Fruit fly (Drosophila melanogaster) whole organism, embryonic: ENCODE results near the gene nesd.

ENCODE experiments used
- B-H2 ChIP-seq: fragments of 200-800 bp; sonication (Bioruptor generic); optimal IDR thresholded peaks from 2 replicates; lab custom pipeline; 2018; ENCODE audit warnings: missing biosample characterization, mild to moderate bottlenecking, missing genetic modification characterization
- CG11247 ChIP-seq: fragments of 200-800 bp; sonication (Bioruptor generic); IDR thresholded peaks from 2 replicates; pipeline ENCODE4 v1.3.6; 2022; ENCODE audit warnings: missing biosample characterization, missing genetic modification characterization
- CG13287 ChIP-seq: fragments of 200-800 bp; sonication (Bioruptor generic); IDR thresholded peaks from 2 replicates; pipeline ENCODE4 v1.3.6; 2022; ENCODE audit warnings: missing biosample characterization, missing genetic modification characterization; ENCODE audit not compliant: partially characterized antibody
- CG13775 ChIP-seq: fragments of 200-800 bp; sonication (Bioruptor generic); optimal IDR thresholded peaks from 3 replicates; lab custom pipeline; 2017; ENCODE audit warnings: missing biosample characterization, mild to moderate bottlenecking, missing genetic modification characterization
- CG15073 ChIP-seq: fragments of 200-800 bp; sonication (Bioruptor generic); optimal IDR thresholded peaks from 2 replicates; lab custom pipeline; 2016; ENCODE audit warnings: missing biosample characterization, missing genetic modification characterization
- CG15514 ChIP-seq: fragments of 200-800 bp; sonication (Bioruptor generic); optimal IDR thresholded peaks from 3 replicates; lab custom pipeline; 2017; ENCODE audit warnings: missing biosample characterization, missing genetic modification characterization, mild to moderate bottlenecking, moderate library complexity, missing genetic modification reagents
- CG15601 ChIP-seq: fragments of 200-800 bp; sonication (Bioruptor generic); optimal IDR thresholded peaks from 3 replicates; lab custom pipeline; 2019; ENCODE audit warnings: missing biosample characterization, mild to moderate bottlenecking, missing genetic modification characterization, moderate library complexity
- CG17385 ChIP-seq: fragments of 200-800 bp; sonication (Bioruptor generic); optimal IDR thresholded peaks from 3 replicates; lab custom pipeline; 2018; ENCODE audit warnings: missing biosample characterization, mild to moderate bottlenecking, missing genetic modification characterization
- CG17829 ChIP-seq: fragments of 200-800 bp; optimal IDR thresholded peaks from 2 replicates; lab custom pipeline; 2019; ENCODE audit warnings: missing biosample characterization, mild to moderate bottlenecking, missing genetic modification characterization, moderate library complexity
- CG18599 ChIP-seq: fragments of 200-800 bp; sonication (Bioruptor generic); optimal IDR thresholded peaks from 3 replicates; lab custom pipeline; 2017; ENCODE audit warnings: missing biosample characterization, missing genetic modification characterization, mild to moderate bottlenecking, moderate library complexity, missing genetic modification reagents
- CG2116 ChIP-seq: fragments of 200-800 bp; sonication (Bioruptor generic); optimal IDR thresholded peaks from 3 replicates; lab custom pipeline; 2018; ENCODE audit warnings: missing biosample characterization, mild to moderate bottlenecking, missing genetic modification characterization
- CG2202 ChIP-seq: fragments of 200-800 bp; sonication (Bioruptor generic); optimal IDR thresholded peaks from 2 replicates; lab custom pipeline; 2018; ENCODE audit warnings: missing biosample characterization, mild to moderate bottlenecking, missing genetic modification characterization
- CG3281 ChIP-seq: fragments of 200-800 bp; sonication (Bioruptor generic); optimal IDR thresholded peaks from 3 replicates; lab custom pipeline; 2017; ENCODE audit warnings: missing biosample characterization, mild to moderate bottlenecking, missing genetic modification characterization
- CG3995 ChIP-seq: fragments of 200-800 bp; sonication (Bioruptor generic); optimal IDR thresholded peaks from 3 replicates; lab custom pipeline; 2016; ENCODE audit warnings: missing biosample characterization, missing genetic modification characterization
- CG4617 ChIP-seq: fragments of 200-800 bp; sonication (Bioruptor generic); optimal IDR thresholded peaks from 3 replicates; lab custom pipeline; 2016; ENCODE audit warnings: missing biosample characterization, missing genetic modification characterization, borderline replicate concordance
- CG7357 ChIP-seq: fragments of 200-800 bp; sonication (Bioruptor generic); IDR thresholded peaks from 3 replicates; pipeline ENCODE4 v1.3.6; 2022; ENCODE audit warnings: missing biosample characterization, missing genetic modification characterization
- CG7928 ChIP-seq: fragments of 200-800 bp; sonication (Bioruptor generic); optimal IDR thresholded peaks from 2 replicates; lab custom pipeline; 2017; ENCODE audit warnings: missing biosample characterization, mild to moderate bottlenecking, missing genetic modification characterization
- CG8089 ChIP-seq: fragments of 200-800 bp; sonication (Bioruptor generic); optimal IDR thresholded peaks from 3 replicates; lab custom pipeline; 2016; ENCODE audit warnings: missing biosample characterization, missing genetic modification characterization
- CG8290 ChIP-seq, 3 experiments: fragments of 200-800 bp; sonication (Bioruptor generic); optimal IDR thresholded peaks; 2 replicates each; lab custom pipeline; 2016 to 2019; ENCODE audit warnings: missing biosample characterization in 3 of 3, missing genetic modification characterization in 3 of 3, mild to moderate bottlenecking in 2 of 3, moderate library complexity in 1 of 3
- CG9437 ChIP-seq: fragments of 200-800 bp; sonication (Bioruptor generic); optimal IDR thresholded peaks from 2 replicates; lab custom pipeline; 2018; ENCODE audit warnings: missing biosample characterization, mild to moderate bottlenecking, missing genetic modification characterization
- CHES-1-like ChIP-seq: fragments of 200-800 bp; sonication (Bioruptor generic); optimal IDR thresholded peaks from 2 replicates; lab custom pipeline; 2016; ENCODE audit warnings: missing biosample characterization, missing genetic modification characterization
- D ChIP-seq, 2 experiments: fragments of 200-800 bp in 1 of 2; fragments of >200 bp in 1 of 2; sonication (Bioruptor generic) in 1 of 2; optimal IDR thresholded peaks; 2 replicates in 1 of 2; 3 replicates in 1 of 2; lab custom pipeline; 2017; ENCODE audit warnings: mild to moderate bottlenecking in 1 of 2, missing biosample characterization in 1 of 2, missing genetic modification characterization in 1 of 2, missing genetic modification reagents in 1 of 2
- Dip3 ChIP-seq: fragments of 200-800 bp; sonication (Bioruptor generic); optimal IDR thresholded peaks from 3 replicates; lab custom pipeline; 2016; ENCODE audit warnings: missing biosample characterization, missing genetic modification characterization
- Ets65A ChIP-seq: fragments of 200-800 bp; sonication (Bioruptor generic); peaks from one replicate; lab custom pipeline; 2016; ENCODE audit warnings: missing biosample characterization, missing genetic modification characterization
- Fer2 ChIP-seq: fragments of 200-800 bp; sonication (Bioruptor generic); optimal IDR thresholded peaks from 2 replicates; lab custom pipeline; 2018; ENCODE audit warnings: missing biosample characterization, mild to moderate bottlenecking, missing genetic modification characterization, moderate library complexity
- Hr51 ChIP-seq, 2 experiments: fragments of 200-800 bp; sonication (Bioruptor generic); optimal IDR thresholded peaks; 2 replicates in 1 of 2; 3 replicates in 1 of 2; lab custom pipeline; 2016 to 2018; ENCODE audit warnings: missing biosample characterization in 2 of 2, missing genetic modification characterization in 2 of 2, mild to moderate bottlenecking in 1 of 2, moderate library complexity in 1 of 2
- Meics ChIP-seq: fragments of 200-800 bp; sonication (Bioruptor generic); optimal IDR thresholded peaks from 2 replicates; lab custom pipeline; 2017; ENCODE audit warnings: missing biosample characterization, mild to moderate bottlenecking, missing genetic modification characterization
- abd-A ChIP-seq: fragments of 200-800 bp; sonication (Bioruptor generic); optimal IDR thresholded peaks from 3 replicates; lab custom pipeline; 2019; ENCODE audit warnings: missing biosample characterization, mild to moderate bottlenecking, missing genetic modification characterization, moderate library complexity
- aop ChIP-seq: fragments of 200-800 bp; sonication (Bioruptor generic); IDR thresholded peaks from 2 replicates; pipeline ENCODE4 v1.3.6; 2022; ENCODE audit warnings: missing biosample characterization, missing genetic modification characterization
- chif ChIP-seq, 2 experiments: fragments of 200-800 bp; sonication (Bioruptor generic); optimal IDR thresholded peaks; 3 replicates each; lab custom pipeline; 2016; ENCODE audit warnings: missing biosample characterization in 2 of 2, missing genetic modification characterization in 2 of 2
- dmrt99B ChIP-seq: fragments of 200-800 bp; sonication (Bioruptor generic); optimal IDR thresholded peaks from 2 replicates; lab custom pipeline; 2018; ENCODE audit warnings: missing biosample characterization, mild to moderate bottlenecking, missing genetic modification characterization, moderate library complexity
- exex ChIP-seq: fragments of 200-800 bp; sonication (Bioruptor generic); optimal IDR thresholded peaks from 4 replicates; lab custom pipeline; 2018; ENCODE audit warnings: missing biosample characterization, mild to moderate bottlenecking, missing genetic modification characterization, moderate library complexity
- hb ChIP-seq: fragments of 200-800 bp; sonication (Bioruptor generic); IDR thresholded peaks from 3 replicates; pipeline ENCODE4 v1.3.6; 2022; ENCODE audit warnings: missing biosample characterization, missing genetic modification characterization; ENCODE audit not compliant: partially characterized antibody
- kay ChIP-seq: fragments of 200-800 bp; sonication (Bioruptor generic); optimal IDR thresholded peaks from 2 replicates; lab custom pipeline; 2016; ENCODE audit warnings: missing biosample characterization, missing genetic modification characterization
- lab ChIP-seq: fragments of 200-800 bp; sonication (Bioruptor generic); optimal IDR thresholded peaks from 3 replicates; lab custom pipeline; 2017; ENCODE audit warnings: missing biosample characterization, missing genetic modification characterization, mild to moderate bottlenecking, moderate library complexity, missing genetic modification reagents
- mam ChIP-seq: fragments of 200-800 bp; sonication (Bioruptor generic); optimal IDR thresholded peaks from 3 replicates; lab custom pipeline; 2016; ENCODE audit warnings: missing biosample characterization, missing genetic modification characterization
- nerfin-2 ChIP-seq: fragments of 200-800 bp; sonication (Bioruptor generic); IDR thresholded peaks from 2 replicates; pipeline ENCODE4 v1.3.6; 2022; ENCODE audit warnings: missing biosample characterization, missing genetic modification characterization; ENCODE audit not compliant: partially characterized antibody
- phol ChIP-seq: fragments of 200-800 bp; sonication (Bioruptor generic); optimal IDR thresholded peaks from 3 replicates; lab custom pipeline; 2018; ENCODE audit warnings: missing biosample characterization, mild to moderate bottlenecking, missing genetic modification characterization, moderate library complexity
- pum ChIP-seq: fragments of 200-800 bp; sonication (Bioruptor generic); optimal IDR thresholded peaks from 2 replicates; lab custom pipeline; 2016; ENCODE audit warnings: missing biosample characterization, missing genetic modification characterization
- scrt ChIP-seq: fragments of 200-800 bp; sonication (Bioruptor generic); optimal IDR thresholded peaks from 2 replicates; lab custom pipeline; 2018; ENCODE audit warnings: missing biosample characterization, mild to moderate bottlenecking, missing genetic modification characterization, moderate library complexity
- sens ChIP-seq: fragments of 200-800 bp; sonication (Bioruptor generic); peaks from one replicate; lab custom pipeline; 2016; ENCODE audit warnings: missing biosample characterization, missing genetic modification characterization
- sug ChIP-seq: fragments of 200-800 bp; optimal IDR thresholded peaks from 2 replicates; lab custom pipeline; 2019; ENCODE audit warnings: missing biosample characterization, mild to moderate bottlenecking, missing genetic modification characterization, moderate library complexity
- tap ChIP-seq: fragments of 200-800 bp; optimal IDR thresholded peaks from 3 replicates; lab custom pipeline; 2019; ENCODE audit warnings: missing biosample characterization, mild to moderate bottlenecking, missing genetic modification characterization, moderate library complexity
- tin ChIP-seq: fragments of 200-800 bp; sonication (Bioruptor generic); optimal IDR thresholded peaks from 3 replicates; lab custom pipeline; 2016; ENCODE audit warnings: missing biosample characterization, missing genetic modification characterization
- tll ChIP-seq, 2 experiments: fragments of 200-800 bp in 1 of 2; fragments of >200 bp in 1 of 2; sonication (Bioruptor generic) in 1 of 2; optimal IDR thresholded peaks; 2 replicates each; lab custom pipeline; 2017 to 2019; ENCODE audit warnings: missing biosample characterization in 2 of 2, missing genetic modification characterization in 2 of 2, mild to moderate bottlenecking in 1 of 2, moderate library complexity in 1 of 2
- vnd ChIP-seq: fragments of 200-800 bp; sonication (Bioruptor generic); IDR thresholded peaks from 3 replicates; pipeline ENCODE4 v1.3.6; 2022; ENCODE audit warnings: missing biosample characterization, missing genetic modification characterization; ENCODE audit not compliant: partially characterized antibody

nesd gene

DNA sequence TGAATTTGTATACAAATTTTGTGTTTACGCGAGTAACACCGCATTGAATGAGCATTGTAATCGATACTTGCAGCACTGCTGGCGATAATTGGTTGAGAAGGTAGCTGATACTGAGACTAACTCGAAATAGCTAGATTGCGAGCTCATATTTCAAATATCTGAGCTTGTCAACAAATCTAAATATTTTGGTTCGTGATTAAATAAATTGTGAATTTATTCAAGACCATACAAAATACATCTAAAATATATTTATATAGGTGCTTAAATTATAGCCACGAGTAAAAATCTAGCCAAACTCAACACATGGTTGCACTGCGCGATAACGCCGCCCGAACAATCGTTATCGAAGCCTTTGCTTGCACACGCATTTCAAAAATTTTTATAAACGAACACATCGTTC, at the start of gene nesd, which contains the start of gene Taf13 (continued):
- TF ChIP-seq hb (peak; percentile 55; the same call in 1 of the 3 replicates), aop (GFP tag; lab: Robert Waterston, UW) (no peak), sens (peak; percentile 87), tap (tag; lab: Kevin White, UChicago) (no peak), CG13287 (GFP tag; lab: Robert Waterston, UW) (peak; percentile 82), CG3995 (GFP tag; lab: Kevin White, UChicago) (peak; percentile 39), phol (peak; percentile 64), CG17385 (GFP tag; lab: Kevin White, UChicago) (peak; percentile 16), nerfin-2 (GFP tag; lab: Robert Waterston, UW) (peak; percentile 64), CG13775 (GFP tag; lab: Kevin White, UChicago) (peak; percentile 52), Ets65A (GFP tag; lab: Kevin White, UChicago) (no peak), tin (peak; percentile 30), D (optimal IDR thresholded peaks at IDR 0.05; lab: Kevin White, UChicago) (no peak), D (GFP tag; optimal IDR thresholded peaks at IDR 0.05; lab: Kevin White, UChicago) (no peak), CG17829 (tag; lab: Kevin White, UChicago) (peak; percentile 70), pum (GFP tag; lab: Kevin White, UChicago) (no peak), CG15601 (tag; lab: Kevin White, UChicago) (peak; percentile 69), CG2116 (peak; percentile 100), B-H2 (GFP tag; lab: Kevin White, UChicago) (peak; percentile 29), CG4617 (GFP tag; lab: Kevin White, UChicago) (peak; percentile 40), CHES-1-like (GFP tag; lab: Kevin White, UChicago) (peak; percentile 4), CG8089 (GFP tag; lab: Kevin White, UChicago) (no peak), CG7928 (GFP tag; lab: Kevin White, UChicago) (peak; percentile 25), CG9437 (peak; percentile 35), sug (peak; percentile 71), kay (GFP tag; lab: Kevin White, UChicago) (no peak), tll (GFP tag; optimal IDR thresholded peaks at IDR 0.05; lab: Kevin White, UChicago) (peak; percentile 2 to 93), CG11247 (no peak), exex (tag; lab: Kevin White, UChicago) (peak; percentile 20), CG8290 (GFP tag; optimal IDR thresholded peaks at IDR 0.05; lab: Kevin White, UChicago) (peak; percentile 53), CG8290 (tag; optimal IDR thresholded peaks at IDR 0.05; lab: Kevin White, UChicago) (peak in 1 of 2 experiments; percentile 32), chif (GFP tag; optimal IDR thresholded peaks at IDR 0.05; lab: Kevin White, UChicago) (peak in 1 of 2 experiments; percentile 26), vnd (GFP tag; lab: Robert Waterston, UW) (peak; percentile 78), mam (GFP tag; lab: Kevin White, UChicago) (peak; percentile 40), dmrt99B (tag; lab: Kevin White, UChicago) (peak; percentile 20)
- TF ChIP-seq, all 482 proteins: peak for 174

DNA sequence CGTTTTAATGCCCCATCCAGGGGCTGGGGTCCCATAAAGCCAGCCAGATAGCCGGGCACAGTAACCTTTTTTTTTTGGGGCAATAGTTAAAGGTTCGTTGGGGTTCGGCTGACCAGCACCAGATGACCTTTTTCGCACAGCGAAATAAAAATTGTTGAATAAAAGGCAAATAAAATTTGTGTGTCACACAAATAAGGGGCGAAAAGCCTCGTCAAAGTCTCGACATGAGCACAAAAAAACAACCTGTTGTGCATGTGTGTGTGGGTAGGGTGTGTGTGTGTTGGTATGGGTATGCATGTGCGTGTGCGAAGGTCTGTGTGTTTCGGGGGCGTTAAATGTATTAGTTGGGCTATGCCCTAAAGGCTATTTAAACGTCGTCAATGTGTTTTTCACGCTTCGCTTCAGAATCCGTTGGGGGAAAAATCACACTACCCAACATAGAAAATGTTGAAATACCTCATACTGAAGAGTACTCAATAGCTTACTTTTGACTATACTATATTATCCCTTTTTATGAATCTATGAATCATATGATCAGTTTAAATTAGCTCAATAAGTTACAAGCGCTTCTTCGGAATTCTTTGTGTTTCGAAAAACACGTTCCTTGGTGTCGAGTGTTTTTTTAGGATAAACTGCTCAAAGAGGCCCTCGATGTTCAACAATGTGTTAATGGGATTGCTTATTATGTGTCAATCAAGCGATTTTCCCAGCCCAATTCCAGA, 42.4 kb upstream of the nesd start:
- TF ChIP-seq lab (GFP tag; lab: Kevin White, UChicago) (peak; percentile 59), scrt (peak; percentile 86), sens (peak; percentile 33), CG3281 (GFP tag; lab: Kevin White, UChicago) (peak; percentile 3), Dip3 (no peak), Fer2 (tag; lab: Kevin White, UChicago) (no peak), CG18599 (GFP tag; lab: Kevin White, UChicago) (peak; percentile 66), Hr51 (GFP tag; optimal IDR thresholded peaks at IDR 0.05; lab: Kevin White, UChicago) (peak in 1 of 2 experiments; percentile 4), CG2202 (tag; lab: Kevin White, UChicago) (no peak), abd-A (tag; lab: Kevin White, UChicago) (peak; percentile 92), CG7357 (GFP tag; lab: Robert Waterston, UW) (0 out of 3 replicates have a peak, but pooled peaks have one; percentile 8), Meics (GFP tag; lab: Kevin White, UChicago) (peak; percentile 5), CG15514 (GFP tag; lab: Kevin White, UChicago) (peak; percentile 17), CG15073 (GFP tag; lab: Kevin White, UChicago) (no peak)
